Worm (Caenorhabditis elegans) whole organism, L3 larva: ENCODE results near the gene F46G10.4.
A peak's percentile ranks its signal among the peaks of the same experiment; 100 is the strongest.

ENCODE experiments used
- R02D3.7 ChIP-seq: fragments of 150-350 bp; optimal IDR thresholded peaks from 2 replicates; lab custom pipeline; 2014; ENCODE audit warnings: missing biosample characterization, missing genetic modification characterization
- ZK546.5 ChIP-seq: sonication (generic microtip); optimal IDR thresholded peaks from 2 replicates; lab custom pipeline; 2017; ENCODE audit warnings: missing biosample characterization, missing genetic modification characterization
- aly-2 ChIP-seq: fragments of 150-350 bp; optimal IDR thresholded peaks from 2 replicates; lab custom pipeline; 2014; ENCODE audit warnings: missing biosample characterization, missing genetic modification characterization
- ama-1 ChIP-seq: fragments of 150-350 bp; optimal IDR thresholded peaks from 2 replicates; lab custom pipeline; 2018
- ceh-16 ChIP-seq: sonication (generic microtip); optimal IDR thresholded peaks from 2 replicates; lab custom pipeline; 2017; ENCODE audit warnings: missing biosample characterization, missing genetic modification characterization
- ceh-28 ChIP-seq: fragments of 150-350 bp; optimal IDR thresholded peaks from 2 replicates; lab custom pipeline; 2014; ENCODE audit warnings: missing biosample characterization, missing genetic modification reagents, missing genetic modification characterization
- ceh-82 ChIP-seq: fragments of 150-350 bp; optimal IDR thresholded peaks from 2 replicates; lab custom pipeline; 2014; ENCODE audit warnings: missing biosample characterization, missing genetic modification characterization
- ceh-9 ChIP-seq: sonication (generic microtip); optimal IDR thresholded peaks from 2 replicates; lab custom pipeline; 2018; ENCODE audit warnings: missing biosample characterization, missing genetic modification characterization
- egl-27 ChIP-seq: sonication (generic microtip); optimal IDR thresholded peaks from 4 replicates; lab custom pipeline; 2017; ENCODE audit warnings: missing biosample characterization, missing genetic modification reagents, missing genetic modification characterization
- egl-5 ChIP-seq: fragments of 150-350 bp; optimal IDR thresholded peaks from 2 replicates; lab custom pipeline; 2017; ENCODE audit warnings: missing biosample characterization, missing genetic modification reagents, missing genetic modification characterization, inconsistent platforms
- elt-1 ChIP-seq: fragments of 150-350 bp; optimal IDR thresholded peaks from 2 replicates; lab custom pipeline; 2014; ENCODE audit warnings: missing biosample characterization, missing genetic modification characterization
- elt-2 ChIP-seq: sonication (generic microtip); optimal IDR thresholded peaks from 2 replicates; lab custom pipeline; 2016; ENCODE audit warnings: missing genetic modification reagents, mild to moderate bottlenecking, missing genetic modification characterization, missing compliant biosample characterization
- elt-3 ChIP-seq, 3 experiments: fragments of 150-350 bp in 1 of 3; sonication (generic microtip) in 2 of 3; optimal IDR thresholded peaks; 2 replicates in 2 of 3; 4 replicates in 1 of 3; lab custom pipeline; 2014 to 2017; ENCODE audit warnings: missing biosample characterization in 3 of 3, missing genetic modification characterization in 3 of 3
- eor-1 ChIP-seq, 2 experiments: fragments of 150-350 bp; optimal IDR thresholded peaks; 2 replicates each; lab custom pipeline; 2014 to 2018; ENCODE audit warnings: missing biosample characterization in 2 of 2, missing genetic modification characterization in 2 of 2
- fkh-10 ChIP-seq: sonication (generic microtip); optimal IDR thresholded peaks from 2 replicates; lab custom pipeline; 2017; ENCODE audit warnings: missing biosample characterization, missing genetic modification reagents, missing genetic modification characterization
- fkh-2 ChIP-seq: fragments of 150-350 bp; optimal IDR thresholded peaks from 2 replicates; lab custom pipeline; 2014; ENCODE audit warnings: missing biosample characterization, missing genetic modification reagents, missing genetic modification characterization
- fos-1 ChIP-seq: fragments of 150-350 bp; optimal IDR thresholded peaks from 2 replicates; lab custom pipeline; 2014; ENCODE audit warnings: missing biosample characterization, missing genetic modification characterization
- hmg-11 ChIP-seq: sonication (generic microtip); optimal IDR thresholded peaks from 2 replicates; lab custom pipeline; 2016; ENCODE audit warnings: missing genetic modification characterization, missing compliant biosample characterization
- jun-1 ChIP-seq: fragments of 150-350 bp; optimal IDR thresholded peaks from 2 replicates; lab custom pipeline; 2014; ENCODE audit warnings: missing biosample characterization, missing genetic modification reagents, missing genetic modification characterization
- lin-15B ChIP-seq: fragments of 150-350 bp; optimal IDR thresholded peaks from 2 replicates; lab custom pipeline; 2014; ENCODE audit warnings: missing biosample characterization, missing genetic modification characterization
- lin-39 ChIP-seq: fragments of 150-350 bp; optimal IDR thresholded peaks from 2 replicates; lab custom pipeline; 2018; ENCODE audit warnings: missing biosample characterization, missing genetic modification reagents, missing genetic modification characterization
- lsy-12 ChIP-seq: sonication (generic microtip); optimal IDR thresholded peaks from 2 replicates; lab custom pipeline; 2016; ENCODE audit warnings: mild to moderate bottlenecking, missing genetic modification characterization, missing compliant biosample characterization
- mdl-1 ChIP-seq: fragments of 150-350 bp; optimal IDR thresholded peaks from 2 replicates; lab custom pipeline; 2014; ENCODE audit warnings: missing biosample characterization, missing genetic modification characterization
- mml-1 ChIP-seq: fragments of 150-350 bp; sonication (generic microtip); optimal IDR thresholded peaks from 3 replicates; lab custom pipeline; 2014; ENCODE audit warnings: missing biosample characterization, missing genetic modification characterization
- nfya-1 ChIP-seq: sonication (generic microtip); optimal IDR thresholded peaks from 2 replicates; lab custom pipeline; 2017; ENCODE audit warnings: missing genetic modification characterization, mild to moderate bottlenecking, missing compliant biosample characterization, antibody characterized with exemption, moderate library complexity; ENCODE audit not compliant: insufficient read depth
- nhr-11 ChIP-seq: fragments of 150-350 bp; optimal IDR thresholded peaks from 2 replicates; lab custom pipeline; 2014; ENCODE audit warnings: missing biosample characterization, missing genetic modification characterization
- nhr-12 ChIP-seq: fragments of 150-350 bp; optimal IDR thresholded peaks from 2 replicates; lab custom pipeline; 2014; ENCODE audit warnings: missing biosample characterization, missing genetic modification characterization
- nhr-23 ChIP-seq: fragments of 150-350 bp; optimal IDR thresholded peaks from 2 replicates; lab custom pipeline; 2014; ENCODE audit warnings: missing biosample characterization, missing genetic modification reagents, missing genetic modification characterization
- nhr-237 ChIP-seq: fragments of 150-350 bp; optimal IDR thresholded peaks from 2 replicates; lab custom pipeline; 2014; ENCODE audit warnings: missing biosample characterization, missing genetic modification characterization
- nhr-25 ChIP-seq: sonication (generic microtip); optimal IDR thresholded peaks from 2 replicates; lab custom pipeline; 2017; ENCODE audit warnings: missing biosample characterization, missing genetic modification characterization
- nhr-28 ChIP-seq: fragments of 150-350 bp; optimal IDR thresholded peaks from 2 replicates; lab custom pipeline; 2014; ENCODE audit warnings: missing biosample characterization, missing genetic modification characterization
- nhr-67 ChIP-seq: fragments of 150-350 bp; optimal IDR thresholded peaks from 2 replicates; lab custom pipeline; 2014; ENCODE audit warnings: missing biosample characterization, missing genetic modification characterization
- nhr-76 ChIP-seq: fragments of 150-350 bp; sonication (generic microtip); optimal IDR thresholded peaks from 5 replicates; lab custom pipeline; 2014; ENCODE audit warnings: missing biosample characterization, missing genetic modification characterization
- nhr-77 ChIP-seq: fragments of 150-350 bp; optimal IDR thresholded peaks from 2 replicates; lab custom pipeline; 2014; ENCODE audit warnings: missing biosample characterization, missing genetic modification characterization
- pha-4 ChIP-seq: fragments of 150-350 bp; optimal IDR thresholded peaks from 2 replicates; lab custom pipeline; 2014; ENCODE audit warnings: missing biosample characterization, missing genetic modification reagents, missing genetic modification characterization
- sea-2 ChIP-seq: fragments of 150-350 bp; sonication (generic microtip); optimal IDR thresholded peaks from 4 replicates; lab custom pipeline; 2014; ENCODE audit warnings: missing biosample characterization, missing genetic modification reagents, missing genetic modification characterization
- skn-1 ChIP-seq: fragments of 150-350 bp; optimal IDR thresholded peaks from 2 replicates; lab custom pipeline; 2014; ENCODE audit warnings: missing biosample characterization, missing genetic modification characterization
- snpc-4 ChIP-seq: fragments of 150-350 bp; optimal IDR thresholded peaks from 2 replicates; lab custom pipeline; 2014; ENCODE audit warnings: missing biosample characterization, missing genetic modification characterization
- tbx-2 ChIP-seq: sonication (generic microtip); optimal IDR thresholded peaks from 2 replicates; lab custom pipeline; 2016; ENCODE audit warnings: mild to moderate bottlenecking, missing genetic modification characterization, missing compliant biosample characterization
- unc-62 ChIP-seq: fragments of 150-350 bp; sonication (generic microtip); optimal IDR thresholded peaks from 4 replicates; lab custom pipeline; 2014; ENCODE audit warnings: missing biosample characterization, missing genetic modification reagents, missing genetic modification characterization
- zag-1 ChIP-seq: fragments of 150-350 bp; optimal IDR thresholded peaks from 2 replicates; lab custom pipeline; 2014; ENCODE audit warnings: missing biosample characterization, missing genetic modification characterization
- ztf-11 ChIP-seq: fragments of 150-350 bp; optimal IDR thresholded peaks from 2 replicates; lab custom pipeline; 2014; ENCODE audit warnings: missing biosample characterization, missing genetic modification characterization
- ztf-4 ChIP-seq: fragments of 150-350 bp; optimal IDR thresholded peaks from 2 replicates; lab custom pipeline; 2014; ENCODE audit warnings: missing biosample characterization, missing genetic modification characterization

Gene F46G10.4

DNA sequence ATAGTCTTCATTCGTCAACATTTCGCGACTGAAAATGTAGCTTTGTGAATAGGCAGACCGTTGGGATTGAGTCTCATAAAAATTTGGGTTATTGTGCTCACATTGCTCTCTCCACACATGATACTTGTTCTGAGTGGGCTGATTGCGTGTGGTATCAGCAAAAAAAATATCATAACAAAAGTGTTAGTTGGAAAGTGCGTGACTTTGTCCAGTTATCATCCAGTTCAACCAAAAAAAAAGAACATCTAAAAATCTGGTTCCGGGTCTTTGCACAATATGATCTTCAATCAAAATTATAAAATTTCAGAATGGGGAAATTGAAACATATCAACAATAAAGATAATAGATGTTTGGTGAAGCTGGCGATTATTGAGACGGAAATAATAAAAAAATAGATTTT, 33.3 kb upstream of the F46G10.4 start, which contains the start of gene srd-39:
TSS of gene srd-39 (minus strand) at position 101 of the 400 bp plus-strand sequence.
- TF ChIP-seq ceh-28 (tag; lab: Kevin White, UChicago) (no peak), skn-1 (tag; lab: Kevin White, UChicago) (no peak), nhr-25 (no peak), unc-62 (no peak), eor-1 (tag; optimal IDR thresholded peaks at IDR 0.05; lab: Kevin White, UChicago) (no peak), elt-2 (tag; lab: Kevin White, UChicago) (no peak), nhr-77 (no peak), egl-27 (tag; lab: Kevin White, UChicago) (no peak), sea-2 (GFP tag; lab: Kevin White, UChicago) (no peak), nhr-11 (tag; lab: Kevin White, UChicago) (no peak), lsy-12 (tag; lab: Kevin White, UChicago) (no peak), ztf-11 (tag; lab: Kevin White, UChicago) (no peak), lin-15B (no peak), nhr-12 (tag; lab: Kevin White, UChicago) (no peak)

- TF ChIP-seq fkh-10 (GFP tag; lab: Kevin White, UChicago) = no peak
- no peak for TF ChIP-seq zag-1 (tag; lab: Kevin White, UChicago)
- no peak for TF ChIP-seq ztf-4 (tag; lab: Kevin White, UChicago)
- no peak for TF ChIP-seq elt-2 (tag; lab: Kevin White, UChicago)
- no peak for TF ChIP-seq hmg-11 (tag; lab: Kevin White, UChicago)
- TF ChIP-seq ama-1 (lab: Kevin White, UChicago) = no peak
- TF ChIP-seq fos-1 = no peak
- TF ChIP-seq jun-1 (tag; lab: Kevin White, UChicago) = no peak
- no peak for TF ChIP-seq ZK546.5 (tag; lab: Kevin White, UChicago)
- TF ChIP-seq nhr-28 (tag; lab: Kevin White, UChicago) = no peak
- no peak for TF ChIP-seq lsy-12 (tag; lab: Kevin White, UChicago)
- TF ChIP-seq elt-3 (tag; optimal IDR thresholded peaks at IDR 0.05; lab: Kevin White, UChicago) = no peak
- no peak for TF ChIP-seq nhr-12 (tag; lab: Kevin White, UChicago)
- TF ChIP-seq egl-5 (tag; lab: Kevin White, UChicago) = no peak
- TF ChIP-seq, all 47 proteins: peak for 0
Measured at ce11 chrX:13303357-13303756, 30.5 kb upstream of the F46G10.4 start, which contains the start of gene srd-42. Gene srd-42 (minus strand): TSS chrX:13303457.

- TF ChIP-seq nhr-11 (tag; lab: Kevin White, UChicago) (no peak), ama-1 (lab: Kevin White, UChicago) (no peak), nhr-67 (tag; lab: Kevin White, UChicago) (no peak), nhr-76 (tag; lab: Kevin White, UChicago) (no peak), nhr-77 (no peak), elt-2 (tag; lab: Kevin White, UChicago) (no peak), mml-1 (tag; lab: Kevin White, UChicago) (no peak), lin-39 (tag; lab: Kevin White, UChicago) (no peak), R02D3.7 (tag; lab: Kevin White, UChicago) (no peak)
Measured at ce11 chrX:13305779-13306178, 28.1 kb upstream of the F46G10.4 start, which contains the start of gene srd-43. Gene srd-43 (minus strand): TSS chrX:13305844.

DNA sequence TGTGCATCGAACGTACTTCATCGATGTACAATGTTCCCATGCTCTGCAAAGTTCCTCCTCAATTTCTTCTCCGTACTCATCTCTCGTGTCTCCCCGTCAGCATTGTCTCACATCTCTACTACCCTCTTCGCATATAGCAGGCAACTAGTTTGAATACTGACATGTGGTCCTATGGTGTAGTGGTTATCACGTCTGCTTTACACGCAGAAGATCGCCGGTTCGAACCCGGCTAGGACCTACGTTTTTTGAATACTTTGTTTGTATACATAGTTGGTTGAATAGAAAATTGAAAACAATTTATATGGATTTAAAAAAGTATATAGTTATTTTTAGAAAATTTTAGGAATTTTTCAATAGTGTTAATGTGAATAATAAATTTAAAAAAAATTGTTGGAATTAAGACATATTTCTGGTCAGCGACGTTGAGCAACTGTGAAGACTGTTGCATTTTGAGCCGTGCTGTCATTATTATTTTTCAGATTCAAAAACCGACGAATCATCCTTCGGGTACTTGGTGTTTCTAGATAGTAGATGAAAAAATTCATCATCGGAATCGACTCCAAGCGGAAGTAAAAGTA, 26.9 kb upstream of the F46G10.4 start:
- TF ChIP-seq nhr-25 (peak; percentile 19), nhr-76 (tag; lab: Kevin White, UChicago) (no peak), nhr-28 (tag; lab: Kevin White, UChicago) (no peak), nhr-12 (tag; lab: Kevin White, UChicago) (no peak), nfya-1 (tag; lab: Kevin White, UChicago) (peak; percentile 68), nhr-23 (no peak), snpc-4 (peak; percentile 36), nhr-77 (no peak), fkh-2 (tag; lab: Kevin White, UChicago) (no peak), fkh-10 (GFP tag; lab: Kevin White, UChicago) (peak; percentile 25), nhr-11 (tag; lab: Kevin White, UChicago) (no peak), lin-39 (tag; lab: Kevin White, UChicago) (peak; percentile 75), eor-1 (tag; optimal IDR thresholded peaks at IDR 0.05; lab: Kevin White, UChicago) (peak in 1 of 2 experiments; percentile 42), aly-2 (tag; lab: Kevin White, UChicago) (no peak), R02D3.7 (tag; lab: Kevin White, UChicago) (no peak), ama-1 (lab: Kevin White, UChicago) (no peak), ceh-16 (no peak), ztf-11 (tag; lab: Kevin White, UChicago) (no peak), elt-2 (tag; lab: Kevin White, UChicago) (peak; percentile 55), mdl-1 (no peak), egl-27 (tag; lab: Kevin White, UChicago) (peak; percentile 83), ceh-9 (tag; lab: Kevin White, UChicago) (peak; percentile 34), zag-1 (tag; lab: Kevin White, UChicago) (no peak), elt-1 (tag; lab: Kevin White, UChicago) (no peak), unc-62 (peak; percentile 65), nhr-67 (tag; lab: Kevin White, UChicago) (no peak), ceh-82 (tag; lab: Kevin White, UChicago) (peak; percentile 64), lin-15B (peak; percentile 36), pha-4 (no peak), fos-1 (no peak), nhr-237 (tag; lab: Kevin White, UChicago) (no peak), skn-1 (tag; lab: Kevin White, UChicago) (peak; percentile 48), tbx-2 (tag; lab: Kevin White, UChicago) (peak; percentile 83), sea-2 (GFP tag; lab: Kevin White, UChicago) (no peak)
